Fruit fly (Drosophila melanogaster) whole organism, prepupa: ENCODE results near the gene CG46270.

Source experiments
- CG9139 ChIP-seq: fragments of 200-800 bp; sonication (Bioruptor generic); optimal IDR thresholded peaks from 3 replicates; lab custom pipeline; 2017; ENCODE audit warnings: missing biosample characterization, mild to moderate bottlenecking, missing genetic modification characterization
- Sox14 ChIP-seq: fragments of 200-800 bp; sonication (Bioruptor generic); optimal IDR thresholded peaks from 3 replicates; lab custom pipeline; 2016; ENCODE audit warnings: missing biosample characterization, missing genetic modification characterization
- cyc ChIP-seq: fragments of 200-800 bp; sonication (Bioruptor generic); optimal IDR thresholded peaks from 3 replicates; lab custom pipeline; 2016; ENCODE audit warnings: missing biosample characterization, missing genetic modification characterization
- eg ChIP-seq: fragments of 200-800 bp; sonication (Bioruptor generic); IDR thresholded peaks from 3 replicates; pipeline ENCODE4 v1.3.6; 2022; ENCODE audit warnings: missing biosample characterization, missing genetic modification characterization

DNA sequence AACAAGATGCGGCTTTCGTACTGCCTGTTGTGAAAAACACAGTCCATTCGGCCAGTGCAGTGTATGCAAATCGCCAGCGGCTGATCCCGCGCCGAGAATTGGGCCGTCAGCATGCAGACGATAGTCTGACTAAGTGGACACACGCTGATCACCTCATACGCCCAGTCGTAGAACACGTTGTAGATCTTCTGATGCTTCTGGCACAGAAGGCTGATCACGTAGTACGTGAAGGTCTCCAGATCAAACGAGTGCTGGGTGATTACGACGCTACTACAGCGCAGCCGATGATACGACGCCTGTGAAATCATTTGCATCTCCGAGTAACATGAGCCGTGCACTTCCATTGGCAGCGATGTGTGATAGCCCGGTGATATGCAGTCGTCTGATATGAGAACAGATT is 24.3 kb downstream of the CG46270 start:
- TF ChIP-seq CG9139 (no peak), Sox14 (no peak), eg (no peak), cyc (GFP tag; lab: Kevin White, UChicago) (no peak)
